Worm (Caenorhabditis elegans) whole organism, young adult: ENCODE results near the gene daf-9.

Source experiments
- B0019.2 ChIP-seq: fragments of 200-800 bp; sonication (Bioruptor generic); conservative IDR thresholded peaks from 2 replicates; pipeline ENCODE4 v1.3.6; 2022; ENCODE audit warnings: missing genetic modification reagents, missing genetic modification characterization, missing compliant biosample characterization
- B0336.3 ChIP-seq: fragments of 200-800 bp; sonication (Bioruptor generic); IDR thresholded peaks from 2 replicates; pipeline ENCODE4 v1.3.6; 2022; ENCODE audit warnings: missing genetic modification characterization, missing compliant biosample characterization
- F49E8.2 ChIP-seq: sonication (generic microtip); optimal IDR thresholded peaks from 3 replicates; lab custom pipeline; 2017; ENCODE audit warnings: missing genetic modification characterization, mild to moderate bottlenecking, missing compliant biosample characterization, antibody characterized with exemption, moderate library complexity; ENCODE audit not compliant: insufficient read depth
- F55B11.4 ChIP-seq: sonication (generic microtip); optimal IDR thresholded peaks from 2 replicates; lab custom pipeline; 2016; ENCODE audit warnings: missing compliant biosample characterization, missing genetic modification characterization, borderline replicate concordance; ENCODE audit not compliant: insufficient read depth
- K12H6.12 ChIP-seq: fragments of 200-800 bp; sonication (Bioruptor generic); optimal IDR thresholded peaks from 2 replicates; lab custom pipeline; 2018; ENCODE audit warnings: mild to moderate bottlenecking, missing genetic modification characterization, missing compliant biosample characterization
- Y53G8AR.9 ChIP-seq: fragments of 200-800 bp; sonication (Bioruptor generic); conservative IDR thresholded peaks from 2 replicates; pipeline ENCODE4 v1.3.6; 2022; ENCODE audit warnings: missing genetic modification reagents, missing genetic modification characterization, missing compliant biosample characterization
- Y67H2A.10 ChIP-seq: fragments of 200-800 bp; sonication (Bioruptor generic); conservative IDR thresholded peaks from 2 replicates; pipeline ENCODE4 v1.3.6; 2022; ENCODE audit warnings: missing genetic modification reagents, missing genetic modification characterization, missing compliant biosample characterization
- aptf-2 ChIP-seq: fragments of 200-800 bp; sonication (Bioruptor generic); conservative IDR thresholded peaks from 2 replicates; pipeline ENCODE4 v1.3.6; 2022; ENCODE audit warnings: missing genetic modification reagents, missing genetic modification characterization, missing compliant biosample characterization
- cebp-1 ChIP-seq, 2 experiments: fragments of 200-800 bp in 1 of 2; sonication (Bioruptor generic) in 1 of 2; sonication (generic microtip) in 1 of 2; IDR thresholded peaks in 1 of 2; optimal IDR thresholded peaks in 1 of 2; 2 replicates each; pipeline versions ENCODE4 v1.3.6 to Lab custom; 2017 to 2022; ENCODE audit warnings: missing compliant biosample characterization in 2 of 2, missing genetic modification characterization in 2 of 2, mild to moderate bottlenecking in 1 of 2, missing genetic modification reagents in 1 of 2, moderate library complexity in 1 of 2
- ceh-27 ChIP-seq: fragments of 200-800 bp; sonication (Bioruptor generic); optimal IDR thresholded peaks from 2 replicates; lab custom pipeline; 2018; ENCODE audit warnings: mild to moderate bottlenecking, missing genetic modification characterization, moderate library complexity, missing compliant biosample characterization
- ceh-40 ChIP-seq: fragments of 200-800 bp; sonication (Bioruptor generic); IDR thresholded peaks from 2 replicates; pipeline ENCODE4 v1.3.6; 2022; ENCODE audit warnings: missing genetic modification characterization, missing compliant biosample characterization
- ceh-79 ChIP-seq: sonication (generic microtip); optimal IDR thresholded peaks from 2 replicates; lab custom pipeline; 2017; ENCODE audit warnings: mild to moderate bottlenecking, missing genetic modification characterization, missing compliant biosample characterization
- efl-1 ChIP-seq: fragments of 150-350 bp; optimal IDR thresholded peaks from 2 replicates; lab custom pipeline; 2014; ENCODE audit warnings: missing biosample characterization, missing genetic modification reagents, missing genetic modification characterization
- egl-44 ChIP-seq: fragments of 200-800 bp; sonication (Bioruptor generic); IDR thresholded peaks from 2 replicates; pipeline ENCODE4 v1.3.6; 2022; ENCODE audit warnings: missing genetic modification reagents, missing genetic modification characterization, missing compliant biosample characterization
- gei-17 ChIP-seq: fragments of 200-800 bp; sonication (Bioruptor generic); optimal IDR thresholded peaks from 2 replicates; lab custom pipeline; 2018; ENCODE audit warnings: mild to moderate bottlenecking, missing genetic modification characterization, missing compliant biosample characterization
- hmg-1.2 ChIP-seq: fragments of 200-800 bp; sonication (Bioruptor generic); IDR thresholded peaks from 2 replicates; pipeline ENCODE4 v1.3.6; 2022; ENCODE audit warnings: missing genetic modification reagents, missing genetic modification characterization, missing compliant biosample characterization
- lin-40 ChIP-seq: sonication (generic microtip); optimal IDR thresholded peaks from 2 replicates; lab custom pipeline; 2016; ENCODE audit warnings: missing genetic modification characterization, mild to moderate bottlenecking, missing compliant biosample characterization, missing genotype, missing genetic modification reagents
- nfyb-1 ChIP-seq: fragments of 200-800 bp; sonication (Bioruptor generic); IDR thresholded peaks from 2 replicates; pipeline ENCODE4 v1.3.6; 2022; ENCODE audit warnings: missing genetic modification reagents, missing genetic modification characterization, missing compliant biosample characterization
- nhr-80 ChIP-seq: sonication (generic microtip); optimal IDR thresholded peaks from 2 replicates; lab custom pipeline; 2016; ENCODE audit warnings: missing genetic modification characterization, missing compliant biosample characterization
- nhr-90 ChIP-seq: sonication (generic microtip); optimal IDR thresholded peaks from 2 replicates; lab custom pipeline; 2016; ENCODE audit warnings: missing genotype, mild to moderate bottlenecking, missing genetic modification characterization, missing compliant biosample characterization
- tbx-9 ChIP-seq: sonication (generic microtip); optimal IDR thresholded peaks from 2 replicates; lab custom pipeline; 2016; ENCODE audit warnings: borderline replicate concordance, missing genetic modification characterization, inconsistent platforms, missing compliant biosample characterization
- zfh-2 ChIP-seq: fragments of 200-800 bp; sonication (Bioruptor generic); conservative IDR thresholded peaks from 2 replicates; pipeline ENCODE4 v1.3.6; 2022; ENCODE audit warnings: missing genetic modification reagents, missing genetic modification characterization, missing compliant biosample characterization
- ztf-22 ChIP-seq: fragments of 200-800 bp; sonication (Bioruptor generic); optimal IDR thresholded peaks from 2 replicates; lab custom pipeline; 2018; ENCODE audit warnings: mild to moderate bottlenecking, missing genetic modification characterization, moderate library complexity, missing compliant biosample characterization
- ztf-25 ChIP-seq: fragments of 200-800 bp; sonication (Bioruptor generic); IDR thresholded peaks from 2 replicates; pipeline ENCODE4 v1.3.6; 2022; ENCODE audit warnings: missing genetic modification reagents, missing genetic modification characterization, missing compliant biosample characterization

The daf-9 gene

ce11 chrX:6248778-6249658, 52.3 kb downstream of the daf-9 start:
- TF ChIP-seq cebp-1 (GFP tag; IDR thresholded peaks at IDR 0.05; lab: Robert Waterston, UW) (no peak), cebp-1 (tag; optimal IDR thresholded peaks at IDR 0.05; lab: Kevin White, UChicago) (peak; percentile 86), nhr-80 (peak; percentile 34), K12H6.12 (tag; lab: Kevin White, UChicago) (peak; percentile 12), B0019.2 (GFP tag; lab: Robert Waterston, UW) (no peak), ceh-27 (GFP tag; lab: Kevin White, UChicago) (peak; percentile 17), efl-1 (no peak)

DNA sequence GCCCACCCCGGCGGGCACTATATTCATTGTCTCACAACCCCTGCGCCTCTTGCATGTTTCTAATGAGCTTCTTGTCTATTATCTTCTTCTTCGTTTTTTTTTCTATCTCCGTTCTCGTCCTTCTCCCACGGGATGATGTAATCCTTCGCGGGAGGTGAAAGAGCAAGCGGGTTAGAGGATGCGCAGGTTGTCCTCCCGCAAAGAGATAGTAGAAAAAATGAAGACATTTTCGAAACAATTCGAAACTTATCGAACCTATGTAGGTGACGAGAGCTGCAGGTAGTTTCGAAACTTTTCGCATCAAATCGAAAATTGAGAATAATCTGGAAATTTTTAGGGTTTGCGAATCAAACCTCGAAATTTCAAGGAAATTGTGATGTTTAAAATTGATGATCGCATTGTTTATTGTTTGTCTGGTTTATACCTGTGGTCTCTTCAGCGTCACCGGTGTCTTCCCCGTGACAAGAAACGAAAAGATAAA, 53.6 kb downstream of the daf-9 start:
- peak; percentile 31; the same call in 1 of the 2 replicates for TF ChIP-seq hmg-1.2 (GFP tag; lab: Robert Waterston, UW)
- TF ChIP-seq F49E8.2 (tag; lab: Kevin White, UChicago): no peak
- TF ChIP-seq Y53G8AR.9 (GFP tag; lab: Robert Waterston, UW): 0 out of 2 replicates have a peak, but pooled peaks have one; percentile 40
- peak; percentile 84 for TF ChIP-seq nhr-80
- TF ChIP-seq ceh-79: no peak
- TF ChIP-seq lin-40 (tag; lab: Kevin White, UChicago): peak; percentile 16
- TF ChIP-seq nhr-90 (tag; lab: Kevin White, UChicago): no peak
- TF ChIP-seq zfh-2: 0 out of 2 replicates have a peak, but pooled peaks have one; percentile 33
- no peak for TF ChIP-seq Y67H2A.10 (GFP tag; lab: Robert Waterston, UW)
- 0 out of 2 replicates have a peak, but pooled peaks have one; percentile 29 for TF ChIP-seq B0336.3 (GFP tag; lab: Robert Waterston, UW)
- peak; percentile 9 for TF ChIP-seq gei-17
- no peak for TF ChIP-seq efl-1
- no peak for TF ChIP-seq cebp-1 (GFP tag; IDR thresholded peaks at IDR 0.05; lab: Robert Waterston, UW)
- peak; percentile 49 for TF ChIP-seq cebp-1 (tag; optimal IDR thresholded peaks at IDR 0.05; lab: Kevin White, UChicago)
- no peak for TF ChIP-seq egl-44 (GFP tag; lab: Robert Waterston, UW)
- TF ChIP-seq ztf-22: peak; percentile 28
- no peak for TF ChIP-seq aptf-2
- no peak for TF ChIP-seq F55B11.4 (tag; lab: Kevin White, UChicago)
- no peak for TF ChIP-seq tbx-9
- no peak for TF ChIP-seq ztf-25 (GFP tag; lab: Robert Waterston, UW)
- TF ChIP-seq ceh-40 (GFP tag; lab: Robert Waterston, UW): no peak
- 0 out of 2 replicates have a peak, but pooled peaks have one; percentile 38 for TF ChIP-seq nfyb-1
